Worm (Caenorhabditis elegans): ENCODE measurements around the gene T13C2.2.

The T13C2.2 gene

ce11 chrII:6791891-6792290 is at the start of gene T13C2.2:
TSS of gene T13C2.2 (plus strand) at chrII:6792191.
- TF ChIP-seq mdl-1 (tag; optimal IDR thresholded peaks at IDR 0.05) (no peak), skn-1 (tag; optimal IDR thresholded peaks at IDR 0.05) (no peak), lin-39 (tag; optimal IDR thresholded peaks at IDR 0.05) (no peak), nhr-10 (tag; optimal IDR thresholded peaks at IDR 0.05) (no peak), nhr-77 (tag; optimal IDR thresholded peaks at IDR 0.05) (no peak), aly-2 (tag; optimal IDR thresholded peaks at IDR 0.05) (no peak)

- TF ChIP-seq nhr-6 (tag; optimal IDR thresholded peaks at IDR 0.05) (no peak), nhr-129 (tag; optimal IDR thresholded peaks at IDR 0.05) (no peak)
Observed at ce11 chrII:6742614-6743013, 49.4 kb upstream of the T13C2.2 start, which contains the start of gene F41G3.6. TSS of gene F41G3.6 (plus strand) at chrII:6742914.

- TF ChIP-seq R02D3.7 (tag; optimal IDR thresholded peaks at IDR 0.05) (no peak), nhr-129 (tag; optimal IDR thresholded peaks at IDR 0.05) (no peak)
Observed at ce11 chrII:6744648-6745047, 47.3 kb upstream of the T13C2.2 start, which contains the start of gene ins-15. TSS of gene ins-15 (minus strand) at chrII:6744748.

- TF ChIP-seq ztf-1 (GFP tag; conservative IDR thresholded peaks at IDR 0.05) (no peak), sma-9 (GFP tag; optimal IDR thresholded peaks at IDR 0.05) (peak; percentile 33), sma-9 (tag; optimal IDR thresholded peaks at IDR 0.05) (no peak), unc-39 (tag; optimal IDR thresholded peaks at IDR 0.05) (no peak), nhr-10 (tag; optimal IDR thresholded peaks at IDR 0.05) (no peak), nhr-12 (tag; optimal IDR thresholded peaks at IDR 0.05) (no peak), unc-55 (GFP tag; optimal IDR thresholded peaks at IDR 0.05) (no peak)
Observed at ce11 chrII:6745783-6746182, 46.2 kb upstream of the T13C2.2 start, which contains the start of gene ins-14. TSS of gene ins-14 (minus strand) at chrII:6745814.

ce11 chrII:6746404-6746803 is 45.6 kb upstream of the T13C2.2 start, which contains the start of gene F41G3.5:
TSS of gene F41G3.5 (plus strand) at chrII:6746704.
- TF ChIP-seq crh-2 (tag; optimal IDR thresholded peaks at IDR 0.05) (no peak), ama-1 (optimal IDR thresholded peaks at IDR 0.05) (no peak), gmeb-1 (tag; optimal IDR thresholded peaks at IDR 0.05) (no peak), blmp-1 (tag; optimal IDR thresholded peaks at IDR 0.05; ENCODE audit: insufficient read depth) (no peak), ceh-16 (tag; optimal IDR thresholded peaks at IDR 0.05) (no peak), nhr-10 (tag; optimal IDR thresholded peaks at IDR 0.05) (no peak)

- TF ChIP-seq sma-9 (GFP tag; optimal IDR thresholded peaks at IDR 0.05): no peak
- no peak for TF ChIP-seq sma-9 (tag; optimal IDR thresholded peaks at IDR 0.05)
- no peak for TF ChIP-seq nhr-6 (tag; optimal IDR thresholded peaks at IDR 0.05)
- no peak for TF ChIP-seq ama-1 (optimal IDR thresholded peaks at IDR 0.05)
- no peak for TF ChIP-seq unc-39 (tag; optimal IDR thresholded peaks at IDR 0.05)
- no peak for TF ChIP-seq ztf-1 (GFP tag; conservative IDR thresholded peaks at IDR 0.05)
- TF ChIP-seq zag-1 (tag; optimal IDR thresholded peaks at IDR 0.05): no peak
- no peak for TF ChIP-seq aly-2 (tag; optimal IDR thresholded peaks at IDR 0.05)
Observed at ce11 chrII:6749422-6749821, 42.6 kb upstream of the T13C2.2 start, which contains the start of gene F41G3.10. TSS of gene F41G3.10 (minus strand) at chrII:6749522.

- TF ChIP-seq ZK546.5 (tag; optimal IDR thresholded peaks at IDR 0.05) (no peak), sma-3 (GFP tag; optimal IDR thresholded peaks at IDR 0.05) (no peak), nhr-10 (tag; optimal IDR thresholded peaks at IDR 0.05) (no peak), C34F6.9 (tag; optimal IDR thresholded peaks at IDR 0.05) (no peak), nhr-129 (tag; optimal IDR thresholded peaks at IDR 0.05) (no peak), ceh-16 (tag; optimal IDR thresholded peaks at IDR 0.05) (no peak), crh-2 (tag; optimal IDR thresholded peaks at IDR 0.05) (no peak), mdl-1 (tag; optimal IDR thresholded peaks at IDR 0.05) (no peak), sma-9 (GFP tag; optimal IDR thresholded peaks at IDR 0.05) (no peak), sma-9 (tag; optimal IDR thresholded peaks at IDR 0.05) (no peak), Y55F3AM.14 (GFP tag; optimal IDR thresholded peaks at IDR 0.05) (no peak), fos-1 (tag; optimal IDR thresholded peaks at IDR 0.05) (no peak), nhr-25 (tag; optimal IDR thresholded peaks at IDR 0.05) (no peak)
Observed at ce11 chrII:6750929-6751328, 41.1 kb upstream of the T13C2.2 start, which contains the start of gene F41G3.20. TSS of gene F41G3.20 (minus strand) at chrII:6751029.

- no peak for TF ChIP-seq fos-1 (tag; optimal IDR thresholded peaks at IDR 0.05)
- no peak for TF ChIP-seq nhr-129 (tag; optimal IDR thresholded peaks at IDR 0.05)
- TF ChIP-seq ztf-11 (tag; optimal IDR thresholded peaks at IDR 0.05): no peak
- TF ChIP-seq aly-2 (tag; optimal IDR thresholded peaks at IDR 0.05): no peak
- no peak for TF ChIP-seq Y55F3AM.14 (GFP tag; optimal IDR thresholded peaks at IDR 0.05)
- no peak for TF ChIP-seq lin-39 (tag; optimal IDR thresholded peaks at IDR 0.05)
- no peak for TF ChIP-seq nhr-23 (tag; optimal IDR thresholded peaks at IDR 0.05)
- TF ChIP-seq F13H6.1 (tag; optimal IDR thresholded peaks at IDR 0.05): no peak
- TF ChIP-seq mab-5 (tag; optimal IDR thresholded peaks at IDR 0.05): no peak
- TF ChIP-seq ama-1 (optimal IDR thresholded peaks at IDR 0.05): no peak
- TF ChIP-seq unc-62 (GFP tag; optimal IDR thresholded peaks at IDR 0.05): no peak
- TF ChIP-seq sem-4 (tag; optimal IDR thresholded peaks at IDR 0.05): no peak
- no peak for TF ChIP-seq lsy-2 (tag; optimal IDR thresholded peaks at IDR 0.05)
Observed at ce11 chrII:6752027-6752426, 40.0 kb upstream of the T13C2.2 start, which contains the start of gene F41G3.19. TSS of gene F41G3.19 (minus strand) at chrII:6752127.

Data from whole organism, L2 larva.